Worm (Caenorhabditis elegans) whole organism, midembryonic: ENCODE results near the gene srw-8.

Experiments used
- T22C8.4 ChIP-seq: fragments of 200-800 bp; sonication (Bioruptor generic); IDR thresholded peaks from 2 replicates; pipeline ENCODE4 v1.3.6; 2022; ENCODE audit warnings: missing genetic modification characterization, missing compliant biosample characterization
- cog-1 ChIP-seq: sonication (generic microtip); optimal IDR thresholded peaks from 2 replicates; lab custom pipeline; 2016; ENCODE audit warnings: missing genetic modification characterization, missing compliant biosample characterization
- flt-1 ChIP-seq: fragments of 200-800 bp; sonication (Bioruptor generic); IDR thresholded peaks from 2 replicates; pipeline ENCODE4 v1.3.6; 2022; ENCODE audit warnings: missing genetic modification characterization, missing compliant biosample characterization
- klf-2 ChIP-seq: fragments of 200-800 bp; sonication (Bioruptor generic); conservative IDR thresholded peaks from 2 replicates; pipeline ENCODE4 v1.3.6; 2022; ENCODE audit warnings: missing genetic modification reagents, missing genetic modification characterization, missing compliant biosample characterization
- tab-1 ChIP-seq: fragments of 200-800 bp; sonication (Bioruptor generic); IDR thresholded peaks from 2 replicates; pipeline ENCODE4 v1.3.6; 2022; ENCODE audit warnings: missing genetic modification characterization, missing compliant biosample characterization
- ztf-23 ChIP-seq: fragments of 200-800 bp; sonication (Bioruptor generic); IDR thresholded peaks from 2 replicates; pipeline ENCODE4 v1.3.6; 2022; ENCODE audit warnings: missing genetic modification reagents, missing genetic modification characterization, missing compliant biosample characterization
- ztf-29 ChIP-seq: fragments of 200-800 bp; sonication (Bioruptor generic); IDR thresholded peaks from 2 replicates; pipeline ENCODE4 v1.3.6; 2022; ENCODE audit warnings: missing genetic modification reagents, missing genetic modification characterization, missing compliant biosample characterization

ce11 chrV:2987407-2987806 lies 46.7 kb downstream of the srw-8 start, which contains the start of gene srh-85:
- TF ChIP-seq klf-2 (no peak), flt-1 (GFP tag; lab: Robert Waterston, UW) (no peak), ztf-29 (GFP tag; lab: Robert Waterston, UW) (no peak), T22C8.4 (no peak), tab-1 (GFP tag; lab: Robert Waterston, UW) (no peak), ztf-23 (GFP tag; lab: Robert Waterston, UW) (no peak), cog-1 (tag; lab: Kevin White, UChicago) (no peak)
